Worm (Caenorhabditis elegans) whole organism, midembryonic: ENCODE measurements around the gene ttr-15.

Experiments used
- cog-1 ChIP-seq: sonication (generic microtip); optimal IDR thresholded peaks from 2 replicates; lab custom pipeline; 2016; ENCODE audit warnings: missing genetic modification characterization, missing compliant biosample characterization
- flt-1 ChIP-seq: fragments of 200-800 bp; sonication (Bioruptor generic); IDR thresholded peaks from 2 replicates; pipeline ENCODE4 v1.3.6; 2022; ENCODE audit warnings: missing genetic modification characterization, missing compliant biosample characterization
- klf-2 ChIP-seq: fragments of 200-800 bp; sonication (Bioruptor generic); conservative IDR thresholded peaks from 2 replicates; pipeline ENCODE4 v1.3.6; 2022; ENCODE audit warnings: missing genetic modification reagents, missing genetic modification characterization, missing compliant biosample characterization
- med-1 ChIP-seq: sonication (generic microtip); optimal IDR thresholded peaks from 2 replicates; lab custom pipeline; 2017; ENCODE audit warnings: missing genetic modification characterization, mild to moderate bottlenecking, missing compliant biosample characterization, antibody characterized with exemption, missing genetic modification reagents; ENCODE audit not compliant: insufficient read depth
- ref-1 ChIP-seq: fragments of 200-800 bp; sonication (Bioruptor generic); conservative IDR thresholded peaks from 2 replicates; pipeline ENCODE4 v1.3.6; 2022; ENCODE audit warnings: missing genetic modification reagents, missing genetic modification characterization, missing compliant biosample characterization
- tab-1 ChIP-seq: fragments of 200-800 bp; sonication (Bioruptor generic); IDR thresholded peaks from 2 replicates; pipeline ENCODE4 v1.3.6; 2022; ENCODE audit warnings: missing genetic modification characterization, missing compliant biosample characterization
- ztf-23 ChIP-seq: fragments of 200-800 bp; sonication (Bioruptor generic); IDR thresholded peaks from 2 replicates; pipeline ENCODE4 v1.3.6; 2022; ENCODE audit warnings: missing genetic modification reagents, missing genetic modification characterization, missing compliant biosample characterization
- ztf-29 ChIP-seq: fragments of 200-800 bp; sonication (Bioruptor generic); IDR thresholded peaks from 2 replicates; pipeline ENCODE4 v1.3.6; 2022; ENCODE audit warnings: missing genetic modification reagents, missing genetic modification characterization, missing compliant biosample characterization

DNA sequence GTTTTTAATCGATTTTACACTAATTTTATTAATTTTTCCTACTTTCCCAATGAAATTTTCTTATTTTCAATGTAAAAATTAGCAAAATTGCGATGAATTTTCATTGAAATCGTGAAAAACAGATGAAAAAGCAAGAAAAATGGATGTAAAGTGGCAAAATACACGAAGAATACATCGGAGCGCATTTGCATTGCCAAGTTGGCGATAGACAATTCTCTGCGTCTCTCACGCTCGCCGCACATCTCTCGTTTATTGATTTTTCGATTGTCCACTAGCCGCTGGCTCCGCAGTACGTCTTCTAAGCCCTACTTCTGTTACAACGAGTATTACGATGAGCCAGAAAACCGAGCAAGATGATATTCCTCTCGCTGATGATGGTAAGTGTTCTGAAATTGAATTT lies 18.9 kb upstream of the ttr-15 start, which contains the start of gene unc-69:
- TF ChIP-seq flt-1 (GFP tag; lab: Robert Waterston, UW) (no peak), ref-1 (no peak), med-1 (GFP tag; lab: Kevin White, UChicago) (no peak), ztf-29 (no peak), cog-1 (tag; lab: Kevin White, UChicago) (peak; percentile 41), ztf-23 (no peak), tab-1 (GFP tag; lab: Robert Waterston, UW) (no peak), klf-2 (GFP tag; lab: Robert Waterston, UW) (no peak)
